Fruit fly (Drosophila melanogaster): ENCODE measurements around the gene cnc.
A peak's percentile ranks its signal among the peaks of the same experiment; 100 is the strongest.

cnc gene

DNA sequence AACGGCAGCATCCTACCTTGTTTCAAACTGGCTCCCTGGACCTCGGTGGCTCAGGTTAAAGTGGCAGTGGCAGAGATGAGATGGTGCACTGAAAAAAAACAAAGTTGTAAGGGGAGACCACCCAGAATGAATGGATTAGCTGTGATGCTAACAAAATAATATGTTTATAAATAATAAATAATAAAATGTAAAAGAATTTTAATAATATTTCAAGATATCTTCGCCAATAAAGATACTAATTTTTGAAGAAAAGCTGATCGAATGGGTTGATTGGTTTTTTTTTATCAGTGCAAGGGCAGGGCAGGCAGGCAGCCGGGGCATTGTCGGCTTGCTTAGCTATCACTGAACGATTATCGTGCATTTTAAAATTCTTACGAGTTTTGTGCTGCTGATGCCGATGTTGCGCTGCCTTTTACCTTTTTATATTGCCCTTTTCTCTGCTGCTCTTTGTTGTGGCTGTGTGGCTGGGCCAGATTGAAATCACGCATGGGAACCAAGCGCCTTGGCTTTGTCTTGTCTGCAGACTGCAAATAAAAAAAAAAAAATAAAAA lies 77.4 kb downstream of the cnc start (continued):
- TF ChIP-seq spab (GFP tag; optimal IDR thresholded peaks at IDR 0.05) (peak; percentile 90), CG10631 (GFP tag; optimal IDR thresholded peaks at IDR 0.05) (peak; percentile 91), CG11294 (GFP tag; IDR thresholded peaks at IDR 0.05) (peak; percentile 58), net (GFP tag; optimal IDR thresholded peaks at IDR 0.05) (peak; percentile 69), CG8632 (GFP tag; optimal IDR thresholded peaks at IDR 0.05) (peak; percentile 90), achi (GFP tag; optimal IDR thresholded peaks at IDR 0.05) (peak; percentile 86), CG11762 (GFP tag; optimal IDR thresholded peaks at IDR 0.05; ENCODE audit: insufficient read depth) (peak; percentile 53), CG15336 (GFP tag; IDR thresholded peaks at IDR 0.05) (peak; percentile 66), CG11902 (GFP tag; optimal IDR thresholded peaks at IDR 0.05) (peak; percentile 72), Hr38 (GFP tag; optimal IDR thresholded peaks at IDR 0.05) (no peak), CG7368 (GFP tag; optimal IDR thresholded peaks at IDR 0.05) (peak; percentile 27), CG9139 (GFP tag; optimal IDR thresholded peaks at IDR 0.05) (peak; percentile 87), Eip78C (GFP tag) (peak; percentile 94), Hr39 (GFP tag; optimal IDR thresholded peaks at IDR 0.05) (no peak)

DNA sequence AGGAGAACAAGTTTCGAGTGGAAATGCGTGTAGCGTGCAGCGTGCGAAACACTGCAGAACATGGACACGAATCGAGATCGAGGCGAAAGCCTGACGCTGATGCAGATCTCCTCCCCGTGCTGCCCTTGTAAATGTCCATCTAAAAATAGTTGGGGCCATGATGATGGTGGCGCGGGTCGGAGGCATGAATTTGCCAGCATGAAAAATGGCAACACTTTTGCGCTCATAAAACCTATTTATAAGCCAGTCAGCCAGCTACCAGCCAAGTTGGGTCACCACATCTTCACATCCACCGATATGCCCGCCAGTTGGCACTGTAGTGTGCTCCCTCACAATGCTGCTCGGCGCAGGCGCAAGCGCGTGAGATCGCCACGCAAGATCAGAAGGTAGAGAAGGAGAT lies 78.1 kb downstream of the cnc start:
- peak; percentile 56 for TF ChIP-seq pdm3 (GFP tag; optimal IDR thresholded peaks at IDR 0.05)
- peak; percentile 73 for TF ChIP-seq topi (GFP tag; optimal IDR thresholded peaks at IDR 0.05)
- TF ChIP-seq Ets96B (tag; optimal IDR thresholded peaks at IDR 0.05): peak; percentile 56
- peak; percentile 63 for TF ChIP-seq Ets21C (GFP tag; optimal IDR thresholded peaks at IDR 0.05)
- TF ChIP-seq CG16779 (tag; optimal IDR thresholded peaks at IDR 0.05): no peak
- TF ChIP-seq Sox14 (GFP tag; optimal IDR thresholded peaks at IDR 0.05): peak; percentile 54
- TF ChIP-seq cyc (GFP tag; optimal IDR thresholded peaks at IDR 0.05): peak; percentile 78
- TF ChIP-seq Lpt (GFP tag; optimal IDR thresholded peaks at IDR 0.05): no peak
- TF ChIP-seq CG6163 (GFP tag; IDR thresholded peaks at IDR 0.05): no peak; the same call in 1 of the 3 replicates
- peak; percentile 29 for TF ChIP-seq achi (GFP tag; optimal IDR thresholded peaks at IDR 0.05)
- TF ChIP-seq CG34406 (GFP tag; optimal IDR thresholded peaks at IDR 0.05): peak; percentile 48
- peak in 1 of 2 experiments; percentile 97 for TF ChIP-seq ss (GFP tag; optimal IDR thresholded peaks at IDR 0.05)
- no peak for TF ChIP-seq salr (GFP tag; optimal IDR thresholded peaks at IDR 0.05)
- TF ChIP-seq Eip93F (GFP tag; optimal IDR thresholded peaks at IDR 0.05): no peak
- TF ChIP-seq Hr39 (GFP tag; optimal IDR thresholded peaks at IDR 0.05): peak; percentile 74
- peak; percentile 62 for TF ChIP-seq CG11902 (GFP tag; optimal IDR thresholded peaks at IDR 0.05)
- peak; percentile 27 for TF ChIP-seq CG6808 (GFP tag; optimal IDR thresholded peaks at IDR 0.05)
- peak; percentile 56 for TF ChIP-seq fd59A (GFP tag; optimal IDR thresholded peaks at IDR 0.05)
- TF ChIP-seq Hr38 (GFP tag; optimal IDR thresholded peaks at IDR 0.05): no peak
- TF ChIP-seq CG11294 (GFP tag; IDR thresholded peaks at IDR 0.05): no peak
- TF ChIP-seq CG8632 (GFP tag; optimal IDR thresholded peaks at IDR 0.05): peak; percentile 18
- peak; percentile 75 for TF ChIP-seq dsx (GFP tag; optimal IDR thresholded peaks at IDR 0.05; ENCODE audit: poor library complexity, severe bottlenecking)
- TF ChIP-seq CG4318 (GFP tag; optimal IDR thresholded peaks at IDR 0.05): no peak
- TF ChIP-seq net (GFP tag; optimal IDR thresholded peaks at IDR 0.05): no peak
- no peak for TF ChIP-seq dac (GFP tag; optimal IDR thresholded peaks at IDR 0.05)
- TF ChIP-seq CG8319 (GFP tag; optimal IDR thresholded peaks at IDR 0.05): peak; percentile 66
- TF ChIP-seq Met (GFP tag; optimal IDR thresholded peaks at IDR 0.05): peak; percentile 76
- TF ChIP-seq CG3919 (GFP tag; optimal IDR thresholded peaks at IDR 0.05): peak; percentile 53
- TF ChIP-seq Sox102F (GFP tag; optimal IDR thresholded peaks at IDR 0.05): peak; percentile 73
- TF ChIP-seq Eip78C (GFP tag): peak; percentile 91
- peak; percentile 61 for TF ChIP-seq Eip75B (GFP tag; optimal IDR thresholded peaks at IDR 0.05)
- no peak for TF ChIP-seq Hr4 (GFP tag; optimal IDR thresholded peaks at IDR 0.05)
- peak; percentile 54 for TF ChIP-seq OdsH (GFP tag; optimal IDR thresholded peaks at IDR 0.05)
- no peak for TF ChIP-seq Gug (GFP tag; IDR thresholded peaks at IDR 0.05)
- no peak for TF ChIP-seq CG10631 (GFP tag; optimal IDR thresholded peaks at IDR 0.05)
- peak; percentile 42 for TF ChIP-seq CG7368 (GFP tag; optimal IDR thresholded peaks at IDR 0.05)
- TF ChIP-seq CG31627 (GFP tag; optimal IDR thresholded peaks at IDR 0.05): peak; percentile 72
- no peak for TF ChIP-seq Blimp-1 (GFP tag; optimal IDR thresholded peaks at IDR 0.05)
- TF ChIP-seq CG10669 (GFP tag; optimal IDR thresholded peaks at IDR 0.05): peak; percentile 56
- TF ChIP-seq fd85E (GFP tag; optimal IDR thresholded peaks at IDR 0.05): no peak
- TF ChIP-seq CG1621 (tag; optimal IDR thresholded peaks at IDR 0.05): peak; percentile 9
- no peak for TF ChIP-seq CG8119 (GFP tag; IDR thresholded peaks at IDR 0.05)
- TF ChIP-seq svp (GFP tag): peak; percentile 82
- TF ChIP-seq spab (GFP tag; optimal IDR thresholded peaks at IDR 0.05): no peak
- no peak for TF ChIP-seq fkh (GFP tag; optimal IDR thresholded peaks at IDR 0.05)
